Worm (Caenorhabditis elegans) whole organism, late embryonic: ENCODE measurements around the gene xbx-9.

Experiments used
- K09A11.1 ChIP-seq: sonication (generic microtip); optimal IDR thresholded peaks from 2 replicates; lab custom pipeline; 2017; ENCODE audit warnings: antibody characterized with exemption, mild to moderate bottlenecking, missing genetic modification characterization, missing compliant biosample characterization; ENCODE audit not compliant: insufficient read depth
- hlh-6 ChIP-seq: sonication (generic microtip); optimal IDR thresholded peaks from 2 replicates; lab custom pipeline; 2016; ENCODE audit warnings: missing genotype, missing genetic modification characterization, missing compliant biosample characterization

- TF ChIP-seq hlh-6 (no peak), K09A11.1 (tag; lab: Kevin White, UChicago) (no peak)
Observed at ce11 chrV:12716447-12716846, 17.6 kb upstream of the xbx-9 start, which contains the start of gene str-178.
